Worm (Caenorhabditis elegans) whole organism, young adult: ENCODE measurements around the gene spe-42.

Experiments
- F22D6.2 ChIP-seq: sonication (generic microtip); optimal IDR thresholded peaks from 2 replicates; lab custom pipeline; 2016; ENCODE audit warnings: mild to moderate bottlenecking, missing genetic modification characterization, missing compliant biosample characterization
- F33H1.4 ChIP-seq: fragments of 200-800 bp; sonication (Bioruptor generic); IDR thresholded peaks from 2 replicates; pipeline ENCODE4 v1.3.6; 2022; ENCODE audit warnings: missing genetic modification reagents, missing genetic modification characterization, missing compliant biosample characterization
- F39B2.1 ChIP-seq: fragments of 200-800 bp; sonication (Bioruptor generic); IDR thresholded peaks from 2 replicates; pipeline ENCODE4 v1.3.6; 2022; ENCODE audit warnings: missing genetic modification reagents, missing genetic modification characterization, missing compliant biosample characterization
- Y67H2A.10 ChIP-seq: fragments of 200-800 bp; sonication (Bioruptor generic); conservative IDR thresholded peaks from 2 replicates; pipeline ENCODE4 v1.3.6; 2022; ENCODE audit warnings: missing genetic modification reagents, missing genetic modification characterization, missing compliant biosample characterization
- aptf-2 ChIP-seq: fragments of 200-800 bp; sonication (Bioruptor generic); conservative IDR thresholded peaks from 2 replicates; pipeline ENCODE4 v1.3.6; 2022; ENCODE audit warnings: missing genetic modification reagents, missing genetic modification characterization, missing compliant biosample characterization
- attf-6 ChIP-seq: fragments of 200-800 bp; sonication (Bioruptor generic); IDR thresholded peaks from 2 replicates; pipeline ENCODE4 v1.3.6; 2022; ENCODE audit warnings: missing genetic modification reagents, missing genetic modification characterization, missing compliant biosample characterization
- dpl-1 ChIP-seq: fragments of 150-350 bp; optimal IDR thresholded peaks from 2 replicates; lab custom pipeline; 2014; ENCODE audit warnings: missing biosample characterization, missing genetic modification reagents, missing genetic modification characterization
- hsf-1 ChIP-seq: fragments of 200-800 bp; sonication (Bioruptor generic); IDR thresholded peaks from 2 replicates; pipeline ENCODE4 v1.3.6; 2022; ENCODE audit warnings: missing genetic modification reagents, missing genetic modification characterization, missing compliant biosample characterization
- mcd-1 ChIP-seq: fragments of 200-800 bp; sonication (Bioruptor generic); IDR thresholded peaks from 2 replicates; pipeline ENCODE4 v1.3.6; 2022; ENCODE audit warnings: missing genetic modification reagents, missing genetic modification characterization, missing compliant biosample characterization
- nhr-90 ChIP-seq: sonication (generic microtip); optimal IDR thresholded peaks from 2 replicates; lab custom pipeline; 2016; ENCODE audit warnings: missing genotype, mild to moderate bottlenecking, missing genetic modification characterization, missing compliant biosample characterization
- rec-8 ChIP-seq, 2 experiments: sonication (generic microtip); optimal IDR thresholded peaks; 2 replicates each; lab custom pipeline; 2016; ENCODE audit warnings: mild to moderate bottlenecking in 2 of 2, missing genetic modification characterization in 2 of 2, missing genetic modification reagents in 2 of 2, missing genotype in 2 of 2, missing biosample characterization in 1 of 2, missing compliant biosample characterization in 1 of 2, moderate library complexity in 1 of 2
- rpc-1 ChIP-seq, 2 experiments: fragments of 150-350 bp in 1 of 2; sonication (generic microtip) in 1 of 2; optimal IDR thresholded peaks; 2 replicates each; lab custom pipeline; 2014 to 2018; ENCODE audit warnings: missing biosample characterization in 1 of 2, missing genetic modification characterization in 1 of 2, missing genetic modification reagents in 1 of 2, missing genotype in 1 of 2
- unc-62 ChIP-seq: fragments of 150-350 bp; optimal IDR thresholded peaks from 2 replicates; lab custom pipeline; 2014; ENCODE audit warnings: missing biosample characterization, missing genetic modification reagents, missing genetic modification characterization

- no peak for TF ChIP-seq unc-62 (GFP tag; lab: Kevin White, UChicago)
- no peak for TF ChIP-seq Y67H2A.10 (GFP tag; lab: Robert Waterston, UW)
- TF ChIP-seq F33H1.4 (GFP tag; lab: Robert Waterston, UW), result no peak
- TF ChIP-seq attf-6, result no peak
- no peak for TF ChIP-seq dpl-1 (GFP tag; lab: Kevin White, UChicago)
- no peak for TF ChIP-seq F39B2.1
- no peak for TF ChIP-seq mcd-1 (GFP tag; lab: Robert Waterston, UW)
- no peak for TF ChIP-seq nhr-90 (tag; lab: Kevin White, UChicago)
- TF ChIP-seq F22D6.2 (tag; lab: Kevin White, UChicago), result no peak
- no peak for TF ChIP-seq rec-8 (tag; optimal IDR thresholded peaks at IDR 0.05; lab: Kevin White, UChicago)
- no peak for TF ChIP-seq rpc-1 (optimal IDR thresholded peaks at IDR 0.05; lab: Kevin White, UChicago)
- TF ChIP-seq rpc-1 (tag; optimal IDR thresholded peaks at IDR 0.05; lab: Kevin White, UChicago), result no peak
- TF ChIP-seq aptf-2, result no peak
- no peak for TF ChIP-seq hsf-1 (GFP tag; lab: Robert Waterston, UW)
Measured at ce11 chrV:11779310-11779709, 42.5 kb upstream of the spe-42 start.
